Worm (Caenorhabditis elegans): ENCODE measurements around the gene ZK6.6.

The ZK6.6 gene

DNA sequence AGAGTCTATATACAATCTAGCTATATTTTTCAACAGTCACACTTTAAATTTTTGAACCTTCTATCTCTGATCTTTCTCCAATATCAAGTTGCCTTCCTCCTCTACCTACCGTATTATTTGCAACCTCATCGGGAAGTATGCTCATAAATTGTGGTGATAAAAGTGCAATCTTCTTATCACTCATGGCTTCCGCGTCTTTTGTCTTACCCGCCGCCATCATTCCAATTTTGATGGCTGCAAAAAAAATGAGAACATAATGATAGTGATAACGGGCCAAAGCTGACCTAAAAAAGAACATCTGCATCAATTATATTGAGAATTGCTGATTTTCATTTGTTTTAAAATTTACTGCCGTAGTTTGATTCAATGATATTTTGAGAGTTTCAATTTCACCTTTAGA lies 11.7 kb upstream of the ZK6.6 start:
- no peak for TF ChIP-seq unc-62 (GFP tag; optimal IDR thresholded peaks at IDR 0.05)

DNA sequence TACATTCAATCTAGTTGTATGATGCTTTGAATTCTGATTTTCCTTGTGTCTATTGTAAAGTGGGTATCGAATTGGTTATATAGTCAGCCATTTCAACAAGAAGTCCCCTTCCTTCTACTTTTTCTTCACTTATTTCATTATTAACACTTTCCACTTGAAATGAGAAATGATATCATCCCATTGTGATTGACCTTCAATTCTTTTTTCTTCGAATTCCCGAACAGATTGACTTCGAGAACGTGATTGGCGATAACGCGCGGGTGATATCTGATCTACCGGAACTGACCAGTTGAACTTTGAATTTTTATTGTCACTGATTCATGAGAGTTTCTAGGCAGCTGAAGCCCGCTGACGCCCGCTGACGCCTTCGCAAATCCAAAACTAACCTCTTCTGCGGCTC lies 10.3 kb upstream of the ZK6.6 start:
- no peak for TF ChIP-seq unc-62 (GFP tag; optimal IDR thresholded peaks at IDR 0.05)

DNA sequence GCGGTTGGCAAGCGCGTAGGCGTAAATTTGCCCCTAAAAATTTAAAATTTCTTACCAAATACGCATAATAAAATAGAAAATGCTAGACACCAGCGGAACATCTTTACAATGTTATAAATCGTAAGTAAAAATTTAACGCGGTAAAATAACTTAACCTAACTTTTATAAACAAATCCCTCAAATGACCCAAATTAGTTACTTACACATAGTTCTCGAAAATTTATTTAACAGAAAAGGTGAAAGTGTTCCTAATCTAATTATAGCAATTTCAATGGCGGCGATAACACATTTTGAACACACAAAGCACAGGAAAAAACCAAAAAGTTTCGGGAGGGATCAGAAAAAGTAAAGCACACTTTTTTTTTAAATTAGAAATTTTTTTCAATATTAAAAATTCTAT lies 8.3 kb upstream of the ZK6.6 start, which contains the start of gene mltn-8:
Gene mltn-8 (minus strand): TSS at position 101 of the 400 bp plus-strand sequence.
- no peak for TF ChIP-seq unc-62 (GFP tag; optimal IDR thresholded peaks at IDR 0.05)

DNA sequence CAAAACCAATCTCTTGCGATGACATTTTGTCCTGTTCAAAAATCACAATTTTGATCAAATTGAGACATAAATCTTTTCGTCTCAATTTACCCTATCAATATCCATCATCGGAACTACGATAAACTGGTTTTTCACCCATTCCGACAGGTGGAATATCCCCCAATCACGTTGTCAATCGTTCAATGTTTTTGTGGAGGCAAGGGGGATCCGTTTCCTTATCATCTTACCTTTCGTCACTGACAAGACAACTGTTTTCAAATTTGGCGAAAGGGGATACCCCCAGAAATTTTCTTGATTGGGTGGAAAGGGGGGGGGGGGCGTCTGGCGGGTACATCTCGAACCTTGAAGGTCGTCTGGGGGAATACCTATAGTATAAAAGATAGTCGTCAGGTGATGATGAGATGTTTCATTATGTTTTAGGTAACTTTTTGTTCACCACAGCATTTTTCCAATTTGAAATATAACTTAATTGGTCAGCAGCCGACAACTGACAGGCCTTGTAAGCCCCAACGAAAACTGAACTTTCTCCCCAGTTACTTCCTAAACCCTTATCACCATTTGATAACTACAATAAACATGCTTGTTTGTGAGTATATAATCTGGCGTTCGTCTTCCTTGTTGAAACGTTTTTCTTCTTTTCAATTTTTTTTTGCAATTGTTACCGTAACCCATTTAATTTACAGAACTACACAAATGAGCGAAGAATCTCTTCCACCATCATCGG lies 7.1 kb upstream of the ZK6.6 start, which contains the start of gene ZK6.8:
Gene ZK6.8 (plus strand): TSS at position 682 of the 724 bp plus-strand sequence.
- no peak for TF ChIP-seq unc-62 (GFP tag; optimal IDR thresholded peaks at IDR 0.05)

DNA sequence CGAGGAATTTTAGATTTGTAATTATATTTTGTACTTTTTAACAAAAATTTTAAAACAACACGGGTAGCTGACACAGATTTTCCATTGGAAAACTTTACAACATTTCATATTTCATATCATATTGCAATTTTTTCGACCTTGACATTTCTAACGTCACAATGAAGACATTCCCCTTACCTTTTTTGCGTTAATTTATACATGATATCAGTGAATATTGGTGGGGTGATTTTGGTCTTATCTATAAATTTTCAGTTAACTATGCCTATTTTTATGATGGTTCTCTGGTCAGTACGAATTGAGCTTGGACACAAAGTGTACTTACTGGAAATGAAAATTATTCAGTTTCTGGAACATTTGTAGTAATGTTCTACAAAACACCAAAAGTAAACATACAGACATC lies 4.0 kb upstream of the ZK6.6 start:
- no peak for TF ChIP-seq unc-62 (GFP tag; optimal IDR thresholded peaks at IDR 0.05)

DNA sequence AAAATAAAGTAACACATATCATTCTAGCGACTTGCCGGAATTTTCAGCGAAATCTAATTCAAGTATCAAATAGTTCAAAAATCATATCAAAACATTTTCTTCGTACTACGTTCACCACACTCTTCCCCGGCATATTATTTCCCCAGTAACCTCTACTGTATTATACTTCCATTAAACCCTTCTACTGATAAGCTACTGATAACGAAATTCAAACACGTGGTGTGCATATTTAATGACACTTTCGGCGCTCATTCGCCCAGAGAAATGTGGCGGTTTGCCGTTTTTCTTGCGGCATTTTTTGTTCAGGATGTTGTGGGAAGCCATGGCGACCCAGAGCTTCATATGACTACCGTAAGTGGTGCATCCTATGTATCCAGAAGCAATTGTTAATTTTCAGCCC lies 3.0 kb upstream of the ZK6.6 start, which contains the start of gene lipl-5:
Gene lipl-5 (plus strand): TSS at position 259 of the 400 bp plus-strand sequence.
- no peak for TF ChIP-seq unc-62 (GFP tag; optimal IDR thresholded peaks at IDR 0.05)

DNA sequence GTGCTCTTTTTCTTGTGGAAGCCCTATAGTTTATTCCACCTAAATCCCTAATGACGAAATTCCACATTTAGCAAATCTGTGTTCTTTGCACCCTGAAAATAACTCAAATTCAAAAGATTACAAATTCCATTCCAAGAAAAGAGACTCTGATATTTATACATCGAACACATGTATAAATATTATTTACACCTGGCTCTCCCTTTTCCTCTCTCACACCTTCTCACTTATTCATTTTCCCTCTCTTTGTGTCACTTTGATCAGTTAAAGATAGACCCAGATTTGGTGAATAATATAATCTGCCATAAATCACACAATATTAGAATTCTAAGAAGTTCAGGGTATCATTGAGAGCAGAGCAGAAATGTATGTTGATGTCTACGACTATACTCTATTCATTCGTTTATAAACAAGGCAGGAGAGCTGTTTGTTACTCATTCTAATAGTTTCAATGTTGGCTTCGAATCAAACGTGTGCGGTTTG lies 3.7 kb downstream of the ZK6.6 start, which contains the start of gene nhr-254:
Gene nhr-254 (plus strand): TSS at position 430 of the 480 bp plus-strand sequence.
- no peak for TF ChIP-seq unc-62 (GFP tag; optimal IDR thresholded peaks at IDR 0.05)

DNA sequence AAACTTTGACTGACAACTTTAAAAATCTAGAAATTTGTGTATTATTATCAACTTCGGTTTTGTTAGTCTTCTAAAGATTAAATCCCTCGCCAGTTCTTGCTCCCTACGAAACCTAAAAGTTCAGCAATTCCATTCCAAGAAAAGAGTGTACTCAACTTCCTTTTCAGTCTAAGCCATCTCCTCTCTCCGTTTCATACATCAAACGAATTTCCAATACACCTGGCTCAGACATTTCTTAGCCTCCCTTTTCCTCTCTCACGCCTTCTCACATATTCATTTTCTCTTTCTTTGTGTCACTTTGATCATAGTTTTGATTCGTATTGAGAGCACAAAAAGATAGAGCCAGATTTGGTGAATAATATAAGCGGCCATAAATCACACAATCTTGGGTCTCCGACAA lies 7.8 kb downstream of the ZK6.6 start, which contains the start of gene nhr-253:
Gene nhr-253 (plus strand): TSS at position 285 of the 400 bp plus-strand sequence.
- no peak for TF ChIP-seq unc-62 (GFP tag; optimal IDR thresholded peaks at IDR 0.05)

DNA sequence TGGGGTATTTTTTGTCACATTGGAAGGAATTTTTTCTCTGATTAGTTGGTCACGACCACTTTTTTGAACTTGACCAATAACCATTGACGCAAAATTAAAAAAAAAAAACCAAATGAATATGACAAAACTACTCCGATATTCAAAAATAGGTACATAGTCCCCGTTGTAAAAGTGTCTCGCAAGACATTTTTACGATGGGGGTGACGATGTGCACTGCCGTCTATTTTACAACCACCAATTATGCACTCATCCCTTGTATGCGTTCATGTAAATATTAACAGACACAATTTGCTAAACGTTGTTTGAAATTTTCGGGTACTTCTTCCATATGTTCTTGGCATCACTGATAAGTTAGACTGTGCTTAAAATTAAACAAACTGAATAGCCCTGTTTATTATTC lies 11.2 kb downstream of the ZK6.6 start, which contains the start of gene scl-27:
Gene scl-27 (plus strand): TSS at position 301 of the 400 bp plus-strand sequence.
- no peak for TF ChIP-seq unc-62 (GFP tag; optimal IDR thresholded peaks at IDR 0.05)

DNA sequence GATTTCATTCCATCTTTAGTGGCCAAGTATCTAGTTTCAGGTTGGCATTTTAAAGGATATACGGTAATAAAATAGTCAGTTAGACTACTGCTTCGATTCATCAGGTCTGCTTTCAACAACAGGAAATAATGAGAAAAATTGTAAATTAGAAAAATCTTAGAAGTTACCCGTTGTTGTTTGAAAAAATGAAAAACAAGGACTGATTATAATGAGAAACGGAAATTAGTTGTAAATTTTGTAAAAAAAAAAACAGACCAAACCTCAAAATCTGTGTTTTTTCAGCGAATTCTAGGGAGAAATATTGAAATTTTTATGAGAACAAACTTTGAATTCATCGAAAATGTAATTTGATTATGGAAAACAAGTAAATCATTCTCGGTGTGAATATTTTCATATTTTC lies 14.5 kb downstream of the ZK6.6 start, which contains the start of gene srh-62:
Gene srh-62 (minus strand): TSS at position 101 of the 400 bp plus-strand sequence.
- TF ChIP-seq unc-62 (GFP tag; optimal IDR thresholded peaks at IDR 0.05): no peak

DNA sequence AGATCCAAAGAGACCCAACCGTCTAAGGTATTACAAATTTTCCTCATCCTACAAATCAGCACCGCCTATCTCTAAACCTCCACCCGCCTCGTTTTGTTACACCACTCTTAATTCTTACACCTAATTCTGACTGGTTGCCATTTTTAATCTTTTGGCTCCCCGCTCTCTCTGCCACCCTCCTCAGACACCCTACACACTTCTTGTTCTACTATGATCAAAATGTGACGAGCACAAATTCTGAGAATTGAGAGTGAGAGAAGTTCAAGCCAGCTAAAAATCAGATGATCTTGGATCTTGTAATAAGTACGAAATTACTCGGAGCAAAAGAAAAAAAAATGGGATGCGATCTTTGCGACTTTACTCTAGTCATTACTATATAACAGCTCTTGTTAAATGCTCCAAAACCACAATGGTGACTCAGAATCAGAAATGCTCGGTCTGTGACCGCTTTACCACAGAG lies 15.7 kb downstream of the ZK6.6 start, which contains the start of gene nhr-252:
Gene nhr-252 (plus strand): TSS at position 410 of the 460 bp plus-strand sequence.
- no peak for TF ChIP-seq unc-62 (GFP tag; optimal IDR thresholded peaks at IDR 0.05)

DNA sequence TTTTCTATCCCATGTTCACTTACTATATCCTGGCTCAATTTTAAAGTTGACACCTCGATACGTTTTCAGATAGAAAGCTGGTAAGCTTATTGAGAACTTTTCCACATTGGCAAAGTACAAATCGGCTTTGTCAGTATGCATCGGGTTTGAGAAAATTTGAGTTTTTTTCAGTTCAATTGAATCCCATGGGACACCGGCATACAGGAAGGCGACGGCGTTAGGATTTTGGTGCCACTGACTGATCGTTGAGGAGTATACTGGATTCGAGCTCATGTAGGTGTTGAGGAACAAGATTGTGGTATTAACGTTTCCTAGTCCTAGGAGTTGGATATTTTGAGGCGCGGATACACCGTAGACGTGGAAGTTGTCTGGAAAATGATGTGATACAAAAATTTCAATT lies 24.3 kb downstream of the ZK6.6 start:
- no peak for TF ChIP-seq unc-62 (GFP tag; optimal IDR thresholded peaks at IDR 0.05)

DNA sequence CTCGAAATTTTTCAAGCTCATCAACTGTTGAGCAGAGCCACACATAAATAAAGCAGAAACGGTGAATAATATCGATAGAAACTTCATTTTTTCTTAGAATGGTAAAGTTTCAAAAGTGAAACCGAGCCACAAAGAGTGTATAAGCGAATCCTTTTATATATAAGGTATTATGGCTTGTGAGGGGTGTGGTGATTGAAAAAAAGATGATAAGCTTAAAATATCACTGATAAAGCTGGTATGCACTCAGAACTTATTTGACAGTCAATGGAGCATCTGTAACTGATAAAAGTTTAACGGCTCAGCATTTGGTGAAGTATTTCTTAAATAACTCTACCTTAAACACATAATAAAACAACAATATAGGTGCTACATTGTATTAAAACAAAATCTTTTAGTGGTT lies 26.1 kb downstream of the ZK6.6 start, which contains the start of gene dod-19:
Gene dod-19 (minus strand): TSS at position 130 of the 400 bp plus-strand sequence.
- no peak for TF ChIP-seq unc-62 (GFP tag; optimal IDR thresholded peaks at IDR 0.05)

DNA sequence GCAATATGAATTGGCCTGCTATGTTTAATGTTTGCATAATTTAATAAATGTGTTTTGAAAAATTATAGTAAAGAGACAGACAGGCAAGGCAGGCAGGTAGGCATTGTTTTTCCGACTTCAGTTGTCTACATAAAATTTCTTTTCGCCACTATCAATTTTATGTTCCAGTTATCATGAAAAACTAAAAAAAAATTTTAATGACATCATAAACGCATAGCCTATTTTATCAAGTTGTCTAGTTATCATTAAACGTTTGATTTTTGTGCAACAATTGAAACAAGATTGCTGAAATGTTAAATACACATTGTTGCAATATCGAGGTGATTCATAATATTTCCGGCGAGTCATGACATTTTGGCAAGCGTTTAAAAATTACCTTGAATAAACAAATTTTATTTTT lies 26.6 kb downstream of the ZK6.6 start:
- TF ChIP-seq unc-62 (GFP tag; optimal IDR thresholded peaks at IDR 0.05): no peak

DNA sequence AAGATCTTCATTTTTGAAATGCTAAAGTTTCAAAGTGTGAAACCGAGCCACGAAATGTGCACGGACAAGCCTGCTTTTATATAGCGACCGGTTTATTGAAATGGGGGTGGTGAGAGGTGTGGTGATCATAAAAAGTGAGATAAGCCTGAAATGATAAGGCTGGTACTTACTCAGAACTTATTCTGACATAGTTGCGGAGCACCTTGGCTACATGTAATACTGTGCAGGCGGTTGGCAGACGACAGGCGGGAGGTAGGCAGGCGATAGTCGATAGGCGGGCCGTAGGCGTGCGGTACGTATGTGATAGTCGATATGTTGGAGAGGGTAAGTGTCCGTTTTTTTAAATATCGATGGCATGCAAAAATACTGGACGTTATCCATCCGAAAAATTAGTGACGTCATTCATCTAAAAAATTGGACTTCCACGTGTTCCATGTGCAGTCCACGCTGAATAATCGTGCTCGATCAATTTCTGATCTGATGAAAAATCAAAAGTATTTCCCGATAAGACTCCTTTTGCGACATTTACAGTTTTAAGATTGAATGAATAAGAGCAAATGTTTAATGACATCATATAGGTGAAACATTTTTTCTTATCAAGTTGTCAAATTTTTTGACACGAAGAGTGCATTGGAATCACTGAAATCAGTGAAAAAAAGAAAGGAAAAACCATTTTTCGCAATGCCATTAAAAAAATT lies 29.3 kb downstream of the ZK6.6 start, which contains the start of gene irg-8:
Gene irg-8 (minus strand): TSS at position 51 of the 698 bp plus-strand sequence.
- TF ChIP-seq unc-62 (GFP tag; optimal IDR thresholded peaks at IDR 0.05): no peak

DNA sequence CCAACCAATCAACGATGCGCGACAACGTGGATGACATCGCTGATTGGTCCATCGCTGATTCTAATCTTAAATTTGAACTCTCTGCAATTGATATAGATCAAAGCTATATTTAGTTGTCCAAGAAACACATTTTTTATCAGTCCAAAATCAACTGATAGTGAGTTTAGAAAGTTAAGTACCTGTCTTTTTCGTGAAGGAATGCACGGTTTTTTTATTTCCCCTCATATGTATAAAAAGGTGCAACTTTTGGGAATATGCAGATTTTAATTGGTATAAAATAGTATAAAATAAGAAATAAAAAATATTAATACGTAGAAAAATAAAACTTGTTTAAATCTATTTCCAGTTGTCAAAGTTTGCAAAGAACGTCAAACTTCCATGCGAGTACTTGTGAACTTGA lies 29.9 kb downstream of the ZK6.6 start, which contains the start of gene Y39D8A.1:
Gene Y39D8A.1 (plus strand): TSS at position 301 of the 400 bp plus-strand sequence.
- TF ChIP-seq unc-62 (GFP tag; optimal IDR thresholded peaks at IDR 0.05): no peak

Data from whole organism, dauer.